Fruit fly (Drosophila melanogaster) whole organism, prepupa: ENCODE data around the gene COX7A.
A peak's percentile ranks its signal among the peaks of the same experiment; 100 is the strongest.

Source experiments
- CG10669 ChIP-seq: fragments of 200-800 bp; sonication (Bioruptor generic); optimal IDR thresholded peaks from 3 replicates; lab custom pipeline; 2018; ENCODE audit warnings: missing biosample characterization, mild to moderate bottlenecking, missing genetic modification characterization, moderate library complexity
- CG6854 ChIP-seq: fragments of 200-800 bp; sonication (Bioruptor generic); optimal IDR thresholded peaks from 2 replicates; lab custom pipeline; 2017; ENCODE audit warnings: missing biosample characterization, mild to moderate bottlenecking, missing genetic modification characterization
- Hr39 ChIP-seq: fragments of 200-800 bp; sonication (Bioruptor generic); optimal IDR thresholded peaks from 2 replicates; lab custom pipeline; 2016; ENCODE audit warnings: missing biosample characterization, missing genetic modification characterization
- Sox14 ChIP-seq: fragments of 200-800 bp; sonication (Bioruptor generic); optimal IDR thresholded peaks from 3 replicates; lab custom pipeline; 2016; ENCODE audit warnings: missing biosample characterization, missing genetic modification characterization
- dsx ChIP-seq: fragments of 200-800 bp; optimal IDR thresholded peaks from 3 replicates; lab custom pipeline; 2019; ENCODE audit warnings: missing biosample characterization, mild to moderate bottlenecking, missing genetic modification characterization, moderate library complexity; ENCODE audit not compliant: poor library complexity, severe bottlenecking
- ss ChIP-seq, 2 experiments: fragments of 200-800 bp; sonication (Bioruptor generic); optimal IDR thresholded peaks; 2 replicates in 1 of 2; 3 replicates in 1 of 2; lab custom pipeline; 2017 to 2018; ENCODE audit warnings: mild to moderate bottlenecking in 2 of 2, missing biosample characterization in 2 of 2, missing genetic modification characterization in 2 of 2, moderate library complexity in 1 of 2
- vri ChIP-seq: fragments of 200-800 bp; sonication (Bioruptor generic); optimal IDR thresholded peaks from 3 replicates; lab custom pipeline; 2016; ENCODE audit warnings: missing biosample characterization, mild to moderate bottlenecking, missing genetic modification characterization

DNA sequence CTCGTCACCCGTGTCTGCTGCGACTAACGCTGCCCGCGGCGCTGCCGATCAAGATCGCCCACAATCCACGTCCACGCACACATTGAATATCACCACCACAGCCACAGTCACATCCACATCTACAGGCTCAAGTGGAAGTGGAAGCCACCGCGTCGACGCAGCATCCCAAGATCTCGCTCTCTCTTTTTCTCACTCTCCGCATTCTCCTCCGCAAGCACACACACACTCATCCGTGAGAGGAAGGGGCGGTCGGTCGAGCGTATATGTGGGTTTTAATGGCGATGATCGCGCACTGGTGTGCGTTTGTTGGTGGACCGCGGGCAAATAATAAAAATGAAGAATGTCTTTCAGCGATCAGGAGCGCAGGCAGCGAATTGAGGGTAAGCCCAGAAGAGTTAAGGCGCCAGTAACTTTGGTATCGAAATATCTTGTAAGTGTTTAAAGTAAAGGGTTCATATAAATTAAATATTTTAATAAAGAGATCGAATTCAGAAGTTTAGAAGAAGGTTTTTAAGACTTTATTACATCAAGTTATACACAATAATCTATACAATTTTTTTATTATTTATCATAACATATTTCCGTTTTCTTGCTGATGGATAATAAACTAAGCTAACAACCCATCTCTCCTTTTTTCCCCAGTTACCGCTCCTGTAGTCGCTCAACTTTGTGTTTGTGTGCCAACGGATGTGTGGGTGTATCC, 6.9 kb downstream of the COX7A start, which contains the start of gene Poxm:
- peak; percentile 95 for TF ChIP-seq dsx
- TF ChIP-seq ss (GFP tag; optimal IDR thresholded peaks at IDR 0.05; lab: Kevin White, UChicago), result peak; percentile 93 to 97
- peak; percentile 95 for TF ChIP-seq CG10669 (GFP tag; lab: Kevin White, UChicago)
- TF ChIP-seq Hr39, result peak; percentile 84
- TF ChIP-seq CG6854 (GFP tag; lab: Kevin White, UChicago), result peak; percentile 85
- peak; percentile 64 for TF ChIP-seq vri (GFP tag; lab: Kevin White, UChicago)
- TF ChIP-seq Sox14 (GFP tag; lab: Kevin White, UChicago), result peak; percentile 93
